Worm (Caenorhabditis elegans) whole organism, L3 larva: Measurements from ENCODE around the gene acdh-13.

Source experiments
- tbx-2 ChIP-seq: sonication (generic microtip); optimal IDR thresholded peaks from 2 replicates; lab custom pipeline; 2016; ENCODE audit warnings: mild to moderate bottlenecking, missing genetic modification characterization, missing compliant biosample characterization
- unc-62 ChIP-seq: fragments of 150-350 bp; sonication (generic microtip); optimal IDR thresholded peaks from 4 replicates; lab custom pipeline; 2014; ENCODE audit warnings: missing biosample characterization, missing genetic modification reagents, missing genetic modification characterization
- zag-1 ChIP-seq: fragments of 150-350 bp; optimal IDR thresholded peaks from 2 replicates; lab custom pipeline; 2014; ENCODE audit warnings: missing biosample characterization, missing genetic modification characterization
- ztf-11 ChIP-seq: fragments of 150-350 bp; optimal IDR thresholded peaks from 2 replicates; lab custom pipeline; 2014; ENCODE audit warnings: missing biosample characterization, missing genetic modification characterization
- ztf-4 ChIP-seq: fragments of 150-350 bp; optimal IDR thresholded peaks from 2 replicates; lab custom pipeline; 2014; ENCODE audit warnings: missing biosample characterization, missing genetic modification characterization

DNA sequence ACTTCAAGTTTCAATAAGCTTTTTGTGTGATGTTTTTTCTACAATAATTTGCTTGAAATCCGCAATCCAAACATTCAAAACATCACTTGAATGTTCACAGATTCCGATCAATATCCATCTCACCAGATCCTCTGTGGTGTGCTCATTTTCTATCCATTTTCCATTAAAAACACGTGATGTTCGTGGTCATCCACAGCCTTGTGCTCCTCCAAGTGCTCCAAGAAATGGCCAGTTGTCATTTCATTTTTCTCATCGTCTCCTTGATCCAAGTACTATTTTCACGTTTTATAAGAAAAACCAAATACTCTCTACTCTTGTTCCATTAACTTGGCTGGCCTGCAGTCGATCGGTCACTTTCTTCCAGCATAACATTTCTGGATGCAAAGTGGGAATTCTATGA lies 22.5 kb downstream of the acdh-13 start:
- no peak for TF ChIP-seq ztf-11 (tag; lab: Kevin White, UChicago)
- TF ChIP-seq zag-1 (tag; lab: Kevin White, UChicago) = no peak
- no peak for TF ChIP-seq unc-62 (GFP tag; lab: Kevin White, UChicago)
- no peak for TF ChIP-seq ztf-4 (tag; lab: Kevin White, UChicago)
- TF ChIP-seq tbx-2 (tag; lab: Kevin White, UChicago) = no peak
